Worm (Caenorhabditis elegans) whole organism, late embryonic: ENCODE results near the gene T01C1.4.

Source experiments
- F13H6.1 ChIP-seq: sonication (generic microtip); optimal IDR thresholded peaks from 2 replicates; lab custom pipeline; 2016; ENCODE audit warnings: missing genetic modification characterization, missing compliant biosample characterization
- ama-1 ChIP-seq: fragments of 150-350 bp; optimal IDR thresholded peaks from 2 replicates; lab custom pipeline; 2014
- ceh-18 ChIP-seq: sonication (generic microtip); optimal IDR thresholded peaks from 2 replicates; lab custom pipeline; 2016; ENCODE audit warnings: missing genetic modification characterization, missing compliant biosample characterization
- ceh-34 ChIP-seq: sonication (generic microtip); optimal IDR thresholded peaks from 2 replicates; lab custom pipeline; 2016; ENCODE audit warnings: mild to moderate bottlenecking, missing genetic modification characterization, missing compliant biosample characterization
- dve-1 ChIP-seq: sonication (generic microtip); optimal IDR thresholded peaks from 2 replicates; lab custom pipeline; 2017; ENCODE audit warnings: antibody characterized with exemption, mild to moderate bottlenecking, missing genetic modification characterization, missing compliant biosample characterization
- hlh-15 ChIP-seq: sonication (generic microtip); optimal IDR thresholded peaks from 2 replicates; lab custom pipeline; 2016; ENCODE audit warnings: missing genetic modification characterization, missing compliant biosample characterization
- nhr-232 ChIP-seq: sonication (generic microtip); optimal IDR thresholded peaks from 2 replicates; lab custom pipeline; 2016; ENCODE audit warnings: missing genetic modification characterization, missing compliant biosample characterization
- npax-4 ChIP-seq: sonication (generic microtip); optimal IDR thresholded peaks from 2 replicates; lab custom pipeline; 2016; ENCODE audit warnings: missing genetic modification characterization, missing compliant biosample characterization
- pag-3 ChIP-seq: sonication (generic microtip); optimal IDR thresholded peaks from 2 replicates; lab custom pipeline; 2016; ENCODE audit warnings: missing compliant biosample characterization, missing genetic modification characterization, borderline replicate concordance
- pqm-1 ChIP-seq: sonication (generic microtip); optimal IDR thresholded peaks from 2 replicates; lab custom pipeline; 2016; ENCODE audit warnings: missing genetic modification characterization, missing compliant biosample characterization
- sox-4 ChIP-seq: sonication (generic microtip); optimal IDR thresholded peaks from 2 replicates; lab custom pipeline; 2017; ENCODE audit warnings: mild to moderate bottlenecking, missing genetic modification characterization, inconsistent platforms, missing compliant biosample characterization
- tbx-2 ChIP-seq: sonication (generic microtip); optimal IDR thresholded peaks from 2 replicates; lab custom pipeline; 2016; ENCODE audit warnings: missing genetic modification characterization, missing compliant biosample characterization

- TF ChIP-seq ama-1 (lab: Kevin White, UChicago) (no peak), pqm-1 (tag; lab: Kevin White, UChicago) (no peak), dve-1 (no peak), hlh-15 (tag; lab: Kevin White, UChicago) (no peak), ceh-18 (tag; lab: Kevin White, UChicago) (no peak), nhr-232 (tag; lab: Kevin White, UChicago) (no peak), ceh-34 (tag; lab: Kevin White, UChicago) (no peak), sox-4 (no peak), tbx-2 (no peak), pag-3 (no peak), npax-4 (tag; lab: Kevin White, UChicago) (no peak), F13H6.1 (tag; lab: Kevin White, UChicago) (no peak)
Measured at ce11 chrX:10688311-10688710, 28.6 kb downstream of the T01C1.4 start.
